Fruit fly (Drosophila melanogaster): Measurements from ENCODE around the gene CCT4.
A peak's percentile ranks its signal among the peaks of the same experiment; 100 is the strongest.

The CCT4 gene

dm6 chr2L:12644301-12644700, 48.4 kb downstream of the CCT4 start (continued):
- TF ChIP-seq CG10462 (GFP tag; optimal IDR thresholded peaks at IDR 0.05) (no peak), CG2120 (GFP tag; optimal IDR thresholded peaks at IDR 0.05) (peak; percentile 26), CG10543 (GFP tag; optimal IDR thresholded peaks at IDR 0.05) (peak; percentile 14), CG12391 (tag; optimal IDR thresholded peaks at IDR 0.05) (peak; percentile 54), CG1832 (GFP tag; optimal IDR thresholded peaks at IDR 0.05) (no peak), Atf6 (GFP tag; IDR thresholded peaks at IDR 0.05) (peak; percentile 45; the same call in 1 of the 2 replicates), CG18599 (GFP tag; optimal IDR thresholded peaks at IDR 0.05) (peak; percentile 57), CoRest (tag; optimal IDR thresholded peaks at IDR 0.05) (peak; percentile 45), CG11504 (tag; optimal IDR thresholded peaks at IDR 0.05) (peak; percentile 66), phol (tag; optimal IDR thresholded peaks at IDR 0.05) (peak; percentile 27), E2f1 (GFP tag; IDR thresholded peaks at IDR 0.05) (no peak), wdn (GFP tag; IDR thresholded peaks at IDR 0.05) (peak; percentile 29; the same call in 1 of the 2 replicates), CG30403 (GFP tag; optimal IDR thresholded peaks at IDR 0.05) (peak; percentile 20), CG14014 (GFP tag; IDR thresholded peaks at IDR 0.05) (peak; percentile 58; the same call in 1 of the 2 replicates), CG4404 (GFP tag; IDR thresholded peaks at IDR 0.05) (no peak), CG10147 (GFP tag; optimal IDR thresholded peaks at IDR 0.05) (peak; percentile 0), lmd (GFP tag; IDR thresholded peaks at IDR 0.05) (peak; percentile 39; the same call in 1 of the 2 replicates), Xbp1 (GFP tag; optimal IDR thresholded peaks at IDR 0.05) (peak; percentile 3), Awh (GFP tag; IDR thresholded peaks at IDR 0.05) (peak; percentile 11; the same call in 1 of the 2 replicates), CG13424 (tag; optimal IDR thresholded peaks at IDR 0.05) (peak; percentile 45), row (GFP tag; IDR thresholded peaks at IDR 0.05) (peak; percentile 81), sob (GFP tag; IDR thresholded peaks at IDR 0.05) (no peak), gcm2 (GFP tag; optimal IDR thresholded peaks at IDR 0.05) (no peak), unpg (GFP tag; optimal IDR thresholded peaks at IDR 0.05) (peak; percentile 51), dmrt99B (tag; optimal IDR thresholded peaks at IDR 0.05) (peak; percentile 36), fd96Cb (tag; optimal IDR thresholded peaks at IDR 0.05) (peak; percentile 2), sug (tag; optimal IDR thresholded peaks at IDR 0.05) (no peak), Sox100B (GFP tag; optimal IDR thresholded peaks at IDR 0.05) (peak; percentile 14), CG17385 (GFP tag; optimal IDR thresholded peaks at IDR 0.05) (peak; percentile 51), CG18262 (tag; optimal IDR thresholded peaks at IDR 0.05) (peak; percentile 53), CG17829 (tag; optimal IDR thresholded peaks at IDR 0.05) (no peak), tio (GFP tag; optimal IDR thresholded peaks at IDR 0.05) (peak; percentile 16), CG7839 (tag; optimal IDR thresholded peaks at IDR 0.05) (peak; percentile 51), unc-4 (GFP tag; IDR thresholded peaks at IDR 0.05; ENCODE audit: partially characterized antibody) (no peak), CG10654 (GFP tag; optimal IDR thresholded peaks at IDR 0.05) (no peak), exex (tag; optimal IDR thresholded peaks at IDR 0.05) (peak; percentile 77), CG1792 (GFP tag; optimal IDR thresholded peaks at IDR 0.05) (no peak), CG9727 (GFP tag; optimal IDR thresholded peaks at IDR 0.05) (peak; percentile 34), nmo (GFP tag; optimal IDR thresholded peaks at IDR 0.05) (peak; percentile 22), hkb (optimal IDR thresholded peaks at IDR 0.05) (no peak), hkb (GFP tag; IDR thresholded peaks at IDR 0.05) (peak; percentile 57), bcd (GFP tag; optimal IDR thresholded peaks at IDR 0.05) (peak; percentile 6), lab (GFP tag; optimal IDR thresholded peaks at IDR 0.05) (peak; percentile 57), dmrt11E (tag; optimal IDR thresholded peaks at IDR 0.05) (peak; percentile 16), sens (GFP tag) (peak; percentile 63), odd (GFP tag; optimal IDR thresholded peaks at IDR 0.05) (peak; percentile 8), CG7372 (GFP tag; IDR thresholded peaks at IDR 0.05) (no peak), CG1603 (tag; optimal IDR thresholded peaks at IDR 0.05) (no peak), Adf1 (GFP tag; IDR thresholded peaks at IDR 0.05) (peak; percentile 14; the same call in 1 of the 2 replicates), Asciz (GFP tag; optimal IDR thresholded peaks at IDR 0.05) (no peak)

Measured in whole organism, embryonic.